Worm (Caenorhabditis elegans): ENCODE results near the gene Y41E3.7.
A peak's percentile ranks its signal among the peaks of the same experiment; 100 is the strongest.

The Y41E3.7 gene

DNA sequence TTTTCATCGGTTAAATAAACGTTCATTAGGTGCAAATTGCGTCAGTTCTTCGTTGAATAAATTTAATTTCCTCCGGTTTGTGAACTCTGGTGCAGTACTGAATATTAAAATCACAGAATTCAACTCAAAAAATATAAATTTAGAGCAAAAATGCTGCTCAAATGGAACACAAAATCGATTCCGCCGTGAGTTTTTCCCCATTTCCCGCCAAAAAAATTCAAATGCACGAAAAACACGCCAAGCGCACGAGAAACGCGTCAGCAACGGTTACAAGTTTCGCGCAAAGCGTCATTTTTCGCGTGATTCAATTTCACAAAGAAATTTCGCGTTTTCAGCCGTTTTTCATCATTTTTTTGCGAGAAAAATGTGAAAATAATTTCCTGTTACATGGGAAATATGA lies 25.6 kb downstream of the Y41E3.7 start, which contains the start of gene hrpu-1 (continued):
- TF ChIP-seq C17E4.6 (GFP tag; IDR thresholded peaks at IDR 0.05): 0 out of 2 replicates have a peak, but pooled peaks have one; percentile 19
- no peak for TF ChIP-seq lag-1 (GFP tag; IDR thresholded peaks at IDR 0.05)
- TF ChIP-seq F23B12.7 (tag; optimal IDR thresholded peaks at IDR 0.05; ENCODE audit: insufficient read depth): peak; percentile 57
- no peak for TF ChIP-seq nhr-120 (GFP tag; IDR thresholded peaks at IDR 0.05)
- 0 out of 2 replicates have a peak, but pooled peaks have one; percentile 49 for TF ChIP-seq F39B2.1 (GFP tag; IDR thresholded peaks at IDR 0.05)
- TF ChIP-seq Y53F4B.3 (GFP tag; IDR thresholded peaks at IDR 0.05): no peak
- TF ChIP-seq ceh-40 (GFP tag; IDR thresholded peaks at IDR 0.05): no peak
- TF ChIP-seq B0261.1 (tag; optimal IDR thresholded peaks at IDR 0.05): no peak
- TF ChIP-seq cebp-1 (GFP tag; IDR thresholded peaks at IDR 0.05): peak; percentile 39; the same call in 1 of the 2 replicates
- TF ChIP-seq cebp-1 (tag; optimal IDR thresholded peaks at IDR 0.05): peak; percentile 79
- peak; percentile 41 for TF ChIP-seq lsy-27 (tag; optimal IDR thresholded peaks at IDR 0.05; ENCODE audit: borderline replicate concordance, insufficient read depth)
- TF ChIP-seq ceh-91 (GFP tag; IDR thresholded peaks at IDR 0.05): peak; percentile 23; the same call in 1 of the 2 replicates
- no peak for TF ChIP-seq mel-28 (tag; optimal IDR thresholded peaks at IDR 0.05; ENCODE audit: borderline replicate concordance)
- peak; percentile 42 for TF ChIP-seq madf-8 (GFP tag; conservative IDR thresholded peaks at IDR 0.05)
- TF ChIP-seq Y53G8AR.9 (GFP tag; conservative IDR thresholded peaks at IDR 0.05): peak; percentile 89; the same call in 1 of the 2 replicates
- TF ChIP-seq lin-54 (GFP tag; optimal IDR thresholded peaks at IDR 0.05): peak; percentile 97
- no peak for TF ChIP-seq F52B5.7 (tag; optimal IDR thresholded peaks at IDR 0.05)
- no peak for TF ChIP-seq bed-1 (GFP tag; IDR thresholded peaks at IDR 0.05)
- TF ChIP-seq ceh-100 (GFP tag; IDR thresholded peaks at IDR 0.05): peak; percentile 40
- peak; percentile 76 for TF ChIP-seq D2030.7 (GFP tag; IDR thresholded peaks at IDR 0.05)
- no peak for TF ChIP-seq rec-8 (tag; optimal IDR thresholded peaks at IDR 0.05)
- 0 out of 2 replicates have a peak, but pooled peaks have one; percentile 50 for TF ChIP-seq hmg-20 (GFP tag; IDR thresholded peaks at IDR 0.05)
- no peak for TF ChIP-seq ama-1 (optimal IDR thresholded peaks at IDR 0.05)
- TF ChIP-seq ama-1 (GFP tag; optimal IDR thresholded peaks at IDR 0.05): peak in 1 of 2 experiments; percentile 39
- TF ChIP-seq nhr-80 (tag; optimal IDR thresholded peaks at IDR 0.05): peak; percentile 25
- TF ChIP-seq sptf-2 (GFP tag; optimal IDR thresholded peaks at IDR 0.05): no peak
- no peak for TF ChIP-seq F55B11.4 (tag; optimal IDR thresholded peaks at IDR 0.05; ENCODE audit: borderline replicate concordance, insufficient read depth)
- peak in 2 of 3 experiments; percentile 79 to 93 for TF ChIP-seq lin-35 (GFP tag; optimal IDR thresholded peaks at IDR 0.05)
- TF ChIP-seq F49E8.2 (tag; optimal IDR thresholded peaks at IDR 0.05; ENCODE audit: insufficient read depth): peak; percentile 90
- 0 out of 2 replicates have a peak, but pooled peaks have one; percentile 62 for TF ChIP-seq madf-3 (GFP tag; IDR thresholded peaks at IDR 0.05)
- TF ChIP-seq lin-40 (tag; optimal IDR thresholded peaks at IDR 0.05): peak; percentile 81
- TF ChIP-seq repo-1 (tag; optimal IDR thresholded peaks at IDR 0.05): peak; percentile 74
- TF ChIP-seq nfyb-1 (GFP tag; IDR thresholded peaks at IDR 0.05): peak; percentile 73
- peak; percentile 75 for TF ChIP-seq rcor-1 (GFP tag; IDR thresholded peaks at IDR 0.05)
- no peak for TF ChIP-seq dpff-1 (tag; optimal IDR thresholded peaks at IDR 0.05)
- TF ChIP-seq C06A6.2 (GFP tag; conservative IDR thresholded peaks at IDR 0.05): no peak
- no peak for TF ChIP-seq unc-62 (GFP tag; optimal IDR thresholded peaks at IDR 0.05)
- no peak; the same call in 1 of the 2 replicates for TF ChIP-seq B0019.2 (GFP tag; conservative IDR thresholded peaks at IDR 0.05)
- no peak for TF ChIP-seq zfh-2 (GFP tag; conservative IDR thresholded peaks at IDR 0.05)
- no peak for TF ChIP-seq fkh-3 (tag; optimal IDR thresholded peaks at IDR 0.05)
- no peak for TF ChIP-seq Y56A3A.18 (GFP tag; IDR thresholded peaks at IDR 0.05)
- TF ChIP-seq aptf-3 (GFP tag; IDR thresholded peaks at IDR 0.05): no peak
- peak; percentile 23; the same call in 1 of the 2 replicates for TF ChIP-seq Y67H2A.10 (GFP tag; conservative IDR thresholded peaks at IDR 0.05)
- TF ChIP-seq F37B4.10 (GFP tag; IDR thresholded peaks at IDR 0.05): no peak
- TF ChIP-seq ztf-3 (GFP tag; optimal IDR thresholded peaks at IDR 0.05): no peak
- TF ChIP-seq dox-1 (GFP tag; IDR thresholded peaks at IDR 0.05): peak; percentile 94
- no peak for TF ChIP-seq let-526 (GFP tag; IDR thresholded peaks at IDR 0.05)
- TF ChIP-seq B0035.1 (tag; optimal IDR thresholded peaks at IDR 0.05): no peak

All from whole organism, young adult.